Fruit fly (Drosophila melanogaster) whole organism, embryonic: ENCODE results near the gene CG4658.
A peak's percentile ranks its signal among the peaks of the same experiment; 100 is the strongest.

Experiments used
- Asciz ChIP-seq: fragments of 200-800 bp; sonication (Bioruptor generic); optimal IDR thresholded peaks from 2 replicates; lab custom pipeline; 2017; ENCODE audit warnings: missing biosample characterization, mild to moderate bottlenecking, missing genetic modification characterization, missing genetic modification reagents
- Bgb ChIP-seq: fragments of 200-800 bp; sonication (Bioruptor generic); IDR thresholded peaks from 2 replicates; pipeline ENCODE4 v1.3.6; 2022; ENCODE audit warnings: missing biosample characterization, missing genetic modification characterization; ENCODE audit not compliant: partially characterized antibody
- CG10209 ChIP-seq: fragments of 200-800 bp; sonication (Bioruptor generic); optimal IDR thresholded peaks from 3 replicates; lab custom pipeline; 2017; ENCODE audit warnings: missing biosample characterization, mild to moderate bottlenecking, missing genetic modification characterization, missing genetic modification reagents
- CG10321 ChIP-seq: fragments of 200-800 bp; sonication (Bioruptor generic); IDR thresholded peaks from 2 replicates; pipeline ENCODE4 v1.3.6; 2022; ENCODE audit warnings: missing biosample characterization, missing genetic modification characterization
- CG10366 ChIP-seq: fragments of 200-800 bp; sonication (Bioruptor generic); IDR thresholded peaks from 2 replicates; pipeline ENCODE4 v1.3.6; 2022; ENCODE audit warnings: missing biosample characterization, missing genetic modification characterization
- CG11456 ChIP-seq: fragments of 200-800 bp; sonication (Bioruptor generic); IDR thresholded peaks from 3 replicates; pipeline ENCODE4 v1.3.6; 2022; ENCODE audit warnings: missing biosample characterization, missing genetic modification characterization
- CG1647 ChIP-seq: fragments of 200-800 bp; sonication (Bioruptor generic); optimal IDR thresholded peaks from 3 replicates; lab custom pipeline; 2016; ENCODE audit warnings: missing biosample characterization, missing genetic modification characterization
- CG18764 ChIP-seq: fragments of 200-800 bp; sonication (Bioruptor generic); optimal IDR thresholded peaks from 3 replicates; lab custom pipeline; 2016; ENCODE audit warnings: missing biosample characterization, missing genetic modification characterization
- CG2129 ChIP-seq: fragments of 200-800 bp; sonication (Bioruptor generic); IDR thresholded peaks from 2 replicates; pipeline ENCODE4 v1.3.6; 2022; ENCODE audit warnings: missing biosample characterization, missing genetic modification characterization; ENCODE audit not compliant: partially characterized antibody
- CG2712 ChIP-seq: fragments of 200-800 bp; optimal IDR thresholded peaks from 3 replicates; lab custom pipeline; 2019; ENCODE audit warnings: missing biosample characterization, mild to moderate bottlenecking, missing genetic modification characterization, moderate library complexity
- CG2875 ChIP-seq: fragments of 200-800 bp; sonication (Bioruptor generic); optimal IDR thresholded peaks from 2 replicates; lab custom pipeline; 2017; ENCODE audit warnings: missing biosample characterization, mild to moderate bottlenecking, missing genetic modification characterization, missing genetic modification reagents
- CG33213 ChIP-seq: fragments of 200-800 bp; sonication (Bioruptor generic); optimal IDR thresholded peaks from 3 replicates; lab custom pipeline; 2016; ENCODE audit warnings: missing biosample characterization, missing genetic modification characterization
- CG34224 ChIP-seq: fragments of 200-800 bp; sonication (Bioruptor generic); IDR thresholded peaks from 3 replicates; pipeline ENCODE4 v1.3.6; 2022; ENCODE audit warnings: missing biosample characterization, missing genetic modification characterization; ENCODE audit not compliant: partially characterized antibody
- CG34376 ChIP-seq: fragments of 200-800 bp; sonication (Bioruptor generic); optimal IDR thresholded peaks from 2 replicates; lab custom pipeline; 2018; ENCODE audit warnings: missing biosample characterization, mild to moderate bottlenecking, missing genetic modification characterization
- CG3995 ChIP-seq: fragments of 200-800 bp; sonication (Bioruptor generic); optimal IDR thresholded peaks from 3 replicates; lab custom pipeline; 2016; ENCODE audit warnings: missing biosample characterization, missing genetic modification characterization
- CG42726 ChIP-seq: fragments of 200-800 bp; sonication (Bioruptor generic); IDR thresholded peaks from 2 replicates; pipeline ENCODE4 v1.3.6; 2022; ENCODE audit warnings: missing biosample characterization, missing genetic modification characterization; ENCODE audit not compliant: partially characterized antibody
- CG4360 ChIP-seq: fragments of 200-800 bp; sonication (Bioruptor generic); IDR thresholded peaks from 2 replicates; pipeline ENCODE4 v1.3.6; 2022; ENCODE audit warnings: missing biosample characterization, missing genetic modification characterization
- CG43689 ChIP-seq: fragments of 200-800 bp; sonication (Bioruptor generic); IDR thresholded peaks from 2 replicates; pipeline ENCODE4 v1.3.6; 2022; ENCODE audit warnings: missing biosample characterization, missing genetic modification characterization
- CG4404 ChIP-seq: fragments of 200-800 bp; sonication (Bioruptor generic); IDR thresholded peaks from 2 replicates; pipeline ENCODE4 v1.3.6; 2022; ENCODE audit warnings: missing biosample characterization, missing genetic modification characterization
- CG6765 ChIP-seq: fragments of 200-800 bp; sonication (Bioruptor generic); optimal IDR thresholded peaks from 3 replicates; lab custom pipeline; 2017; ENCODE audit warnings: missing biosample characterization, mild to moderate bottlenecking, missing genetic modification characterization
- CG8290 ChIP-seq, 3 experiments: fragments of 200-800 bp; sonication (Bioruptor generic); optimal IDR thresholded peaks; 2 replicates each; lab custom pipeline; 2016 to 2019; ENCODE audit warnings: missing biosample characterization in 3 of 3, missing genetic modification characterization in 3 of 3, mild to moderate bottlenecking in 2 of 3, moderate library complexity in 1 of 3
- Dll ChIP-seq: fragments of 200-800 bp; sonication (Bioruptor generic); IDR thresholded peaks from 4 replicates; pipeline ENCODE4 v1.3.6; 2022; ENCODE audit warnings: missing biosample characterization, missing genetic modification characterization; ENCODE audit not compliant: partially characterized antibody
- H15 ChIP-seq: fragments of 200-800 bp; sonication (Bioruptor generic); IDR thresholded peaks from 3 replicates; pipeline ENCODE4 v1.3.6; 2022; ENCODE audit warnings: missing biosample characterization, missing genetic modification characterization
- H2.0 ChIP-seq: fragments of 200-800 bp; sonication (Bioruptor generic); IDR thresholded peaks from 2 replicates; pipeline ENCODE4 v1.3.6; 2022; ENCODE audit warnings: missing biosample characterization, missing genetic modification characterization
- HLHmδ ChIP-seq: fragments of 200-800 bp; sonication (Bioruptor generic); optimal IDR thresholded peaks from 2 replicates; lab custom pipeline; 2018; ENCODE audit warnings: missing biosample characterization, mild to moderate bottlenecking, missing genetic modification characterization, moderate library complexity
- Hr78 ChIP-seq, 2 experiments: fragments of 200-800 bp in 1 of 2; fragments of >200 bp in 1 of 2; sonication (Bioruptor generic) in 1 of 2; optimal IDR thresholded peaks; 2 replicates each; lab custom pipeline; 2017 to 2019; ENCODE audit warnings: missing biosample characterization in 2 of 2, missing genetic modification characterization in 2 of 2, mild to moderate bottlenecking in 1 of 2, moderate library complexity in 1 of 2
- Scr ChIP-seq: fragments of 200-800 bp; sonication (Bioruptor generic); IDR thresholded peaks from 2 replicates; pipeline ENCODE4 v1.3.6; 2022; ENCODE audit warnings: missing biosample characterization, missing genetic modification characterization; ENCODE audit not compliant: partially characterized antibody
- Ssrp ChIP-seq: fragments of 200-800 bp; sonication (Bioruptor generic); optimal IDR thresholded peaks from 2 replicates; lab custom pipeline; 2018; ENCODE audit warnings: missing biosample characterization, mild to moderate bottlenecking, missing genetic modification characterization, moderate library complexity
- ara ChIP-seq: fragments of 200-800 bp; sonication (Bioruptor generic); IDR thresholded peaks from 2 replicates; pipeline ENCODE4 v1.3.6; 2022; ENCODE audit warnings: missing biosample characterization, missing genetic modification characterization
- bsh ChIP-seq, 2 experiments: fragments of 200-800 bp; sonication (Bioruptor generic); optimal IDR thresholded peaks; 2 replicates each; lab custom pipeline; 2017 to 2018; ENCODE audit warnings: mild to moderate bottlenecking in 2 of 2, missing biosample characterization in 2 of 2, missing genetic modification characterization in 2 of 2, moderate library complexity in 1 of 2
- cg ChIP-seq: fragments of 200-800 bp; sonication (Bioruptor generic); optimal IDR thresholded peaks from 3 replicates; lab custom pipeline; 2019; ENCODE audit warnings: missing biosample characterization, mild to moderate bottlenecking, missing genetic modification characterization, moderate library complexity
- chif ChIP-seq, 2 experiments: fragments of 200-800 bp; sonication (Bioruptor generic); optimal IDR thresholded peaks; 3 replicates each; lab custom pipeline; 2016; ENCODE audit warnings: missing biosample characterization in 2 of 2, missing genetic modification characterization in 2 of 2
- disco-r ChIP-seq: fragments of 200-800 bp; sonication (Bioruptor generic); optimal IDR thresholded peaks from 2 replicates; lab custom pipeline; 2016; ENCODE audit warnings: missing biosample characterization, missing genetic modification characterization
- exex ChIP-seq: fragments of 200-800 bp; sonication (Bioruptor generic); optimal IDR thresholded peaks from 4 replicates; lab custom pipeline; 2018; ENCODE audit warnings: missing biosample characterization, mild to moderate bottlenecking, missing genetic modification characterization, moderate library complexity
- gsb-n ChIP-seq: fragments of 200-800 bp; sonication (Bioruptor generic); optimal IDR thresholded peaks from 3 replicates; lab custom pipeline; 2018; ENCODE audit warnings: missing biosample characterization, mild to moderate bottlenecking, missing genetic modification characterization
- gt ChIP-seq: fragments of 200-800 bp; sonication (Bioruptor generic); IDR thresholded peaks from 2 replicates; pipeline ENCODE4 v1.3.6; 2022; ENCODE audit warnings: missing biosample characterization, missing genetic modification characterization
- kah ChIP-seq: fragments of 200-800 bp; sonication (Bioruptor generic); optimal IDR thresholded peaks from 2 replicates; lab custom pipeline; 2018; ENCODE audit warnings: missing biosample characterization, mild to moderate bottlenecking, missing genetic modification characterization
- pita ChIP-seq: fragments of 200-800 bp; sonication (Bioruptor generic); optimal IDR thresholded peaks from 2 replicates; lab custom pipeline; 2017; ENCODE audit warnings: missing biosample characterization, mild to moderate bottlenecking, missing genetic modification characterization
- repo ChIP-seq: fragments of 200-800 bp; sonication (Bioruptor generic); optimal IDR thresholded peaks from 2 replicates; lab custom pipeline; 2016; ENCODE audit warnings: missing biosample characterization, missing genetic modification characterization
- ro ChIP-seq: fragments of 200-800 bp; sonication (Bioruptor generic); IDR thresholded peaks from 2 replicates; pipeline ENCODE4 v1.3.6; 2022; ENCODE audit warnings: missing biosample characterization, missing genetic modification characterization
- shn ChIP-seq: fragments of 200-800 bp; sonication (Bioruptor generic); optimal IDR thresholded peaks from 3 replicates; lab custom pipeline; 2016; ENCODE audit warnings: missing biosample characterization, missing genetic modification characterization
- stc ChIP-seq: fragments of 200-800 bp; sonication (Bioruptor generic); IDR thresholded peaks from 2 replicates; pipeline ENCODE4 v1.3.6; 2022; ENCODE audit warnings: missing biosample characterization, missing genetic modification characterization
- tin ChIP-seq: fragments of 200-800 bp; sonication (Bioruptor generic); optimal IDR thresholded peaks from 3 replicates; lab custom pipeline; 2016; ENCODE audit warnings: missing biosample characterization, missing genetic modification characterization
- tna ChIP-seq: fragments of 200-800 bp; sonication (Bioruptor generic); IDR thresholded peaks from 2 replicates; pipeline ENCODE4 v1.3.6; 2022; ENCODE audit warnings: missing biosample characterization, missing genetic modification characterization; ENCODE audit not compliant: partially characterized antibody
- tx ChIP-seq: fragments of 200-800 bp; sonication (Bioruptor generic); optimal IDR thresholded peaks from 2 replicates; lab custom pipeline; 2016; ENCODE audit warnings: missing biosample characterization, missing genetic modification characterization
- yki ChIP-seq: fragments of >200 bp; optimal IDR thresholded peaks from 3 replicates; lab custom pipeline; 2018
- zf30C ChIP-seq: fragments of 200-800 bp; sonication (Bioruptor generic); optimal IDR thresholded peaks from 3 replicates; lab custom pipeline; 2018; ENCODE audit warnings: missing biosample characterization, mild to moderate bottlenecking, missing genetic modification characterization

CG4658 gene

DNA sequence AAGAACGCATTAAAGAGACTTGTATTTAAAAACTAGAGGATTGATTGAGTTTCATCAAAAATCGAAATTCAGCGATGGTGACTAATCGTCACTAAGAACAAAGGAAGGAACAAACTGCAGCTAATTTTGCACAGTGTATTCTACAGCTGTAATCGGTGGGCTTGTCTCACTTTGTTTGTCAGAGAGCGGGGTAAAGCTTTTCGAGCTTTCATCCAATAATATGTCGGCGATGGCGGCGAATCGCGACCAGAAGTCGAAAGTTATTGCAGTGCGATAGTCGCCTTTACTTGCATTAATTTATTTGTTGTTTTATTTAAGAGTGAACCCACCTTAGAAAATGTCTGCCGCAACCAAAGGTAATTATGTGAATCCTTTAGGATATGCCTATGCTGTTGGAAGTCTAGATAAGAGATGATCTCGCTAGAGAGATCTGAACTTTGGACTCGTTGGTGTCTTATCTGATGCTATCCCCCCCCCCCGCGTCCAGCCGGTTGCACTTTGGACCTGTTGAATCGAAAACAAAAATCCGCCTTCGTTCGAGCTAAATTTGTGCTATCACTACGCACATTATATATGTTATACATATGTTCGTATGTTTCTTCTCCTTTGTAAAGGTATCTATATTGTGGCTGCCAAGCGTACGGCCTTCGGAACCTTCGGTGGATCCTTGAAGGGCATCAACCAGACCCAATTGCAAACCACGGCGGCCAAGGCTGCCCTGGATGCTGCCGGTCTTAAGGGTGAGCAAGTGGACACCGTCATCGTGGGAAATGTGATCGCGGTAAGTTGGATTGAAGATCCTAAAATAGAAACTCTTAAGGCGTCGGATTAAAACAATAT is 41.7 kb upstream of the CG4658 start, which contains the start of gene yip2 (continued):
- TF ChIP-seq tin (GFP tag; lab: Kevin White, UChicago) (peak; percentile 36), repo (GFP tag; lab: Kevin White, UChicago) (no peak), pita (GFP tag; lab: Kevin White, UChicago) (no peak), ara (peak; percentile 35; the same call in 1 of the 2 replicates), CG1647 (GFP tag; lab: Kevin White, UChicago) (no peak), exex (peak; percentile 57), CG43689 (no peak), chif (GFP tag; optimal IDR thresholded peaks at IDR 0.05; lab: Kevin White, UChicago) (peak in 1 of 2 experiments; percentile 28), CG11456 (GFP tag; lab: Robert Waterston, UW) (peak; percentile 63; the same call in 2 of the 3 replicates), HLHmδ (GFP tag; lab: Kevin White, UChicago) (no peak), kah (GFP tag; lab: Kevin White, UChicago) (peak; percentile 86), cg (GFP tag; lab: Kevin White, UChicago) (no peak), CG2875 (GFP tag; lab: Kevin White, UChicago) (peak; percentile 26), gt (GFP tag; lab: Robert Waterston, UW) (no peak), CG42726 (GFP tag; lab: Robert Waterston, UW) (no peak), shn (GFP tag; lab: Kevin White, UChicago) (peak; percentile 60), tx (GFP tag; lab: Kevin White, UChicago) (peak; percentile 18), yki (lab: Kevin White, UChicago) (no peak), CG34224 (no peak), bsh (GFP tag; optimal IDR thresholded peaks at IDR 0.05; lab: Kevin White, UChicago) (peak; percentile 58 to 100), CG2712 (tag; lab: Kevin White, UChicago) (peak; percentile 50), Dll (GFP tag; lab: Robert Waterston, UW) (0 out of 4 replicates have a peak, but pooled peaks have one; percentile 33), Ssrp (tag; lab: Kevin White, UChicago) (peak; percentile 29), CG10366 (GFP tag; lab: Robert Waterston, UW) (peak; percentile 65), Scr (GFP tag; lab: Robert Waterston, UW) (no peak), CG2129 (GFP tag; lab: Robert Waterston, UW) (no peak), CG10321 (peak; percentile 42; the same call in 1 of the 2 replicates), Bgb (0 out of 2 replicates have a peak, but pooled peaks have one; percentile 11), CG8290 (GFP tag; optimal IDR thresholded peaks at IDR 0.05; lab: Kevin White, UChicago) (no peak), CG8290 (tag; optimal IDR thresholded peaks at IDR 0.05; lab: Kevin White, UChicago) (peak in 1 of 2 experiments; percentile 86), gsb-n (tag; lab: Kevin White, UChicago) (no peak), CG33213 (GFP tag; lab: Kevin White, UChicago) (no peak), Asciz (GFP tag; lab: Kevin White, UChicago) (peak; percentile 22), CG4404 (no peak), CG18764 (GFP tag; lab: Kevin White, UChicago) (peak; percentile 1), CG10209 (GFP tag; lab: Kevin White, UChicago) (peak; percentile 51), zf30C (peak; percentile 88), CG3995 (GFP tag; lab: Kevin White, UChicago) (peak; percentile 14), tna (GFP tag; lab: Robert Waterston, UW) (no peak), disco-r (no peak), ro (no peak), CG34376 (GFP tag; lab: Kevin White, UChicago) (peak; percentile 96), CG6765 (peak; percentile 72), stc (GFP tag; lab: Robert Waterston, UW) (peak; percentile 64), CG4360 (no peak), Hr78 (GFP tag; optimal IDR thresholded peaks at IDR 0.05; lab: Kevin White, UChicago) (peak in 1 of 2 experiments; percentile 33), H2.0 (GFP tag; lab: Robert Waterston, UW) (peak; percentile 42; the same call in 1 of the 2 replicates), H15 (GFP tag; lab: Robert Waterston, UW) (peak; percentile 31; the same call in 1 of the 3 replicates)
